Worm (Caenorhabditis elegans) whole organism, L4 larva: Measurements from ENCODE around the gene egrh-3.
A peak's percentile ranks its signal among the peaks of the same experiment; 100 is the strongest.

Source experiments
- D1046.2 ChIP-seq: fragments of 200-800 bp; sonication (Bioruptor generic); IDR thresholded peaks from 2 replicates; pipeline ENCODE4 v1.3.6; 2022; ENCODE audit warnings: missing genetic modification characterization, missing compliant biosample characterization
- F26F4.8 ChIP-seq: fragments of 200-800 bp; sonication (Bioruptor generic); conservative IDR thresholded peaks from 2 replicates; pipeline ENCODE4 v1.3.6; 2022; ENCODE audit warnings: missing genetic modification characterization, missing compliant biosample characterization
- F44E2.7 ChIP-seq: fragments of 200-800 bp; sonication (Bioruptor generic); IDR thresholded peaks from 2 replicates; pipeline ENCODE4 v2.1.2; 2022; ENCODE audit warnings: missing genetic modification characterization, missing compliant biosample characterization
- T26A8.4 ChIP-seq: fragments of 200-800 bp; sonication (Bioruptor generic); IDR thresholded peaks from 2 replicates; pipeline ENCODE4 v1.3.6; 2022; ENCODE audit warnings: missing genetic modification characterization, missing compliant biosample characterization
- Y105C5A.15 ChIP-seq: fragments of 200-800 bp; sonication (Bioruptor generic); IDR thresholded peaks from 2 replicates; pipeline ENCODE4 v1.3.6; 2022; ENCODE audit warnings: missing genetic modification characterization, missing compliant biosample characterization
- Y48G9A.11 ChIP-seq: fragments of 200-800 bp; sonication (Bioruptor generic); IDR thresholded peaks from 2 replicates; pipeline ENCODE4 v1.3.6; 2022; ENCODE audit warnings: missing genetic modification reagents, missing genetic modification characterization, missing compliant biosample characterization
- Y5F2A.4 ChIP-seq: fragments of 200-800 bp; sonication (Bioruptor generic); optimal IDR thresholded peaks from 2 replicates; lab custom pipeline; 2018; ENCODE audit warnings: mild to moderate bottlenecking, missing genetic modification characterization, missing compliant biosample characterization
- aha-1 ChIP-seq: fragments of 150-350 bp; peaks from one replicate; lab custom pipeline; 2014; ENCODE audit warnings: missing biosample characterization, missing genetic modification characterization
- arid-1 ChIP-seq: fragments of 200-800 bp; sonication (Bioruptor generic); conservative IDR thresholded peaks from 2 replicates; pipeline ENCODE4 v1.3.6; 2022; ENCODE audit warnings: missing genetic modification reagents, missing genetic modification characterization, missing compliant biosample characterization
- ceh-82 ChIP-seq: sonication (generic microtip); optimal IDR thresholded peaks from 2 replicates; lab custom pipeline; 2017; ENCODE audit warnings: missing biosample characterization, missing genetic modification characterization
- ctbp-1 ChIP-seq: fragments of 200-800 bp; sonication (Bioruptor generic); IDR thresholded peaks from 2 replicates; pipeline ENCODE4 v1.3.6; 2022; ENCODE audit warnings: missing genetic modification reagents, missing genetic modification characterization, missing compliant biosample characterization
- daf-16 ChIP-seq, 3 experiments: sonication (generic microtip); optimal IDR thresholded peaks; 2 replicates each; lab custom pipeline; 2016 to 2017; ENCODE audit warnings: missing genetic modification characterization in 3 of 3, missing genetic modification reagents in 3 of 3, mild to moderate bottlenecking in 2 of 3, missing compliant biosample characterization in 2 of 3, missing biosample characterization in 1 of 3, moderate library complexity in 1 of 3
- daf-19 ChIP-seq: fragments of 200-800 bp; sonication (Bioruptor generic); conservative IDR thresholded peaks from 2 replicates; pipeline ENCODE4 v1.3.6; 2022; ENCODE audit warnings: missing genetic modification characterization, missing compliant biosample characterization
- daf-8 ChIP-seq: fragments of 200-800 bp; sonication (Bioruptor generic); IDR thresholded peaks from 2 replicates; pipeline ENCODE4 v1.3.6; 2022; ENCODE audit warnings: missing genetic modification characterization, missing compliant biosample characterization
- dmd-8 ChIP-seq: fragments of 200-800 bp; sonication (Bioruptor generic); IDR thresholded peaks from 2 replicates; pipeline ENCODE4 v1.3.6; 2022; ENCODE audit warnings: missing genetic modification characterization, missing compliant biosample characterization
- duxl-1 ChIP-seq: sonication (generic microtip); optimal IDR thresholded peaks from 2 replicates; lab custom pipeline; 2016; ENCODE audit warnings: mild to moderate bottlenecking, missing genetic modification characterization, moderate library complexity, missing compliant biosample characterization; ENCODE audit not compliant: poor library complexity
- egl-27 ChIP-seq: sonication (generic microtip); optimal IDR thresholded peaks from 3 replicates; lab custom pipeline; 2017; ENCODE audit warnings: missing biosample characterization, missing genetic modification reagents, missing genetic modification characterization
- egl-43 ChIP-seq: fragments of 200-800 bp; sonication (Bioruptor generic); IDR thresholded peaks from 2 replicates; pipeline ENCODE4 v1.3.6; 2022; ENCODE audit warnings: missing genetic modification reagents, missing genetic modification characterization, missing compliant biosample characterization
- fkh-10 ChIP-seq: fragments of 150-350 bp; optimal IDR thresholded peaks from 2 replicates; lab custom pipeline; 2014; ENCODE audit warnings: missing biosample characterization, missing genetic modification reagents, missing genetic modification characterization
- hmg-1.1 ChIP-seq: fragments of 200-800 bp; sonication (Bioruptor generic); IDR thresholded peaks from 2 replicates; pipeline ENCODE4 v1.3.6; 2022; ENCODE audit warnings: missing genetic modification reagents, missing genetic modification characterization, missing compliant biosample characterization
- lim-7 ChIP-seq: fragments of 200-800 bp; sonication (Bioruptor generic); IDR thresholded peaks from 2 replicates; pipeline ENCODE4 v1.3.6; 2022; ENCODE audit warnings: missing genetic modification characterization, missing compliant biosample characterization
- lin-13 ChIP-seq: fragments of 150-350 bp; optimal IDR thresholded peaks from 2 replicates; lab custom pipeline; 2014; ENCODE audit warnings: missing biosample characterization, missing genetic modification reagents, missing genetic modification characterization
- lin-38 ChIP-seq: fragments of 200-800 bp; sonication (Bioruptor generic); IDR thresholded peaks from 2 replicates; pipeline ENCODE4 v1.3.6; 2022; ENCODE audit warnings: missing genetic modification reagents, missing genetic modification characterization, missing compliant biosample characterization
- lin-39 ChIP-seq: fragments of 150-350 bp; optimal IDR thresholded peaks from 2 replicates; lab custom pipeline; 2014; ENCODE audit warnings: missing biosample characterization, missing genetic modification reagents, missing genetic modification characterization
- lir-3 ChIP-seq: sonication (generic microtip); optimal IDR thresholded peaks from 2 replicates; lab custom pipeline; 2016; ENCODE audit warnings: mild to moderate bottlenecking, missing genetic modification characterization, missing compliant biosample characterization
- madf-5 ChIP-seq, 2 experiments: fragments of 200-800 bp; sonication (Bioruptor generic); IDR thresholded peaks; 2 replicates each; pipeline ENCODE4 v1.3.6; 2022; ENCODE audit warnings: missing compliant biosample characterization in 2 of 2, missing genetic modification characterization in 2 of 2
- mes-2 ChIP-seq: sonication (generic microtip); optimal IDR thresholded peaks from 2 replicates; lab custom pipeline; 2016; ENCODE audit warnings: missing genotype, mild to moderate bottlenecking, missing genetic modification characterization, missing compliant biosample characterization; ENCODE audit not compliant: poor library complexity, severe bottlenecking
- mxl-2 ChIP-seq: fragments of 200-800 bp; sonication (Bioruptor generic); conservative IDR thresholded peaks from 2 replicates; pipeline ENCODE4 v1.3.6; 2022; ENCODE audit warnings: missing genetic modification reagents, missing genetic modification characterization, missing compliant biosample characterization
- nhr-102 ChIP-seq: sonication (generic microtip); optimal IDR thresholded peaks from 2 replicates; lab custom pipeline; 2016; ENCODE audit warnings: mild to moderate bottlenecking, missing genetic modification characterization, moderate library complexity, missing compliant biosample characterization
- nhr-25 ChIP-seq: sonication (generic microtip); optimal IDR thresholded peaks from 2 replicates; lab custom pipeline; 2017; ENCODE audit warnings: missing genetic modification characterization, mild to moderate bottlenecking, missing compliant biosample characterization, antibody characterized with exemption, moderate library complexity, borderline replicate concordance; ENCODE audit not compliant: insufficient read depth
- nhr-48 ChIP-seq: sonication (generic microtip); optimal IDR thresholded peaks from 2 replicates; lab custom pipeline; 2016; ENCODE audit warnings: mild to moderate bottlenecking, missing genetic modification characterization, missing compliant biosample characterization
- pha-4 ChIP-seq, 2 experiments: fragments of 150-350 bp in 1 of 2; fragments of 200-800 bp in 1 of 2; sonication (Bioruptor generic) in 1 of 2; IDR thresholded peaks in 1 of 2; optimal IDR thresholded peaks in 1 of 2; 2 replicates each; pipeline versions ENCODE4 v1.3.6 to Lab custom; 2014 to 2022; ENCODE audit warnings: missing genetic modification characterization in 2 of 2, missing genetic modification reagents in 2 of 2, missing biosample characterization in 1 of 2, missing compliant biosample characterization in 1 of 2
- php-3 ChIP-seq: fragments of 200-800 bp; sonication (Bioruptor generic); IDR thresholded peaks from 2 replicates; pipeline ENCODE4 v1.3.6; 2022; ENCODE audit warnings: missing genetic modification reagents, missing genetic modification characterization, missing compliant biosample characterization
- snpc-1.2 ChIP-seq: fragments of 200-800 bp; sonication (Bioruptor generic); IDR thresholded peaks from 2 replicates; pipeline ENCODE4 v1.3.6; 2022; ENCODE audit warnings: missing genetic modification reagents, missing genetic modification characterization, missing compliant biosample characterization
- spr-1 ChIP-seq: sonication (generic microtip); optimal IDR thresholded peaks from 2 replicates; lab custom pipeline; 2016; ENCODE audit warnings: mild to moderate bottlenecking, missing genetic modification characterization, missing compliant biosample characterization
- tra-1 ChIP-seq: fragments of 200-800 bp; sonication (Bioruptor generic); IDR thresholded peaks from 2 replicates; pipeline ENCODE4 v1.3.6; 2022; ENCODE audit warnings: missing genetic modification reagents, missing genetic modification characterization, missing compliant biosample characterization
- unc-62 ChIP-seq, 3 experiments: fragments of 150-350 bp in 1 of 3; sonication (generic microtip); optimal IDR thresholded peaks in 2 of 3; peaks in 1 of 3; 1 replicate in 1 of 3; 2 replicates in 2 of 3; lab custom pipeline; 2014 to 2017; ENCODE audit warnings: missing biosample characterization in 3 of 3, missing genetic modification characterization in 3 of 3, missing genetic modification reagents in 3 of 3, missing genotype in 1 of 3
- vab-7 ChIP-seq: fragments of 200-800 bp; sonication (Bioruptor generic); IDR thresholded peaks from 2 replicates; pipeline ENCODE4 v1.3.6; 2022; ENCODE audit warnings: missing genetic modification reagents, missing genetic modification characterization, missing compliant biosample characterization
- zfp-2 ChIP-seq: sonication (generic microtip); optimal IDR thresholded peaks from 2 replicates; lab custom pipeline; 2016; ENCODE audit warnings: mild to moderate bottlenecking, missing genetic modification characterization, missing compliant biosample characterization

egrh-3 gene

DNA sequence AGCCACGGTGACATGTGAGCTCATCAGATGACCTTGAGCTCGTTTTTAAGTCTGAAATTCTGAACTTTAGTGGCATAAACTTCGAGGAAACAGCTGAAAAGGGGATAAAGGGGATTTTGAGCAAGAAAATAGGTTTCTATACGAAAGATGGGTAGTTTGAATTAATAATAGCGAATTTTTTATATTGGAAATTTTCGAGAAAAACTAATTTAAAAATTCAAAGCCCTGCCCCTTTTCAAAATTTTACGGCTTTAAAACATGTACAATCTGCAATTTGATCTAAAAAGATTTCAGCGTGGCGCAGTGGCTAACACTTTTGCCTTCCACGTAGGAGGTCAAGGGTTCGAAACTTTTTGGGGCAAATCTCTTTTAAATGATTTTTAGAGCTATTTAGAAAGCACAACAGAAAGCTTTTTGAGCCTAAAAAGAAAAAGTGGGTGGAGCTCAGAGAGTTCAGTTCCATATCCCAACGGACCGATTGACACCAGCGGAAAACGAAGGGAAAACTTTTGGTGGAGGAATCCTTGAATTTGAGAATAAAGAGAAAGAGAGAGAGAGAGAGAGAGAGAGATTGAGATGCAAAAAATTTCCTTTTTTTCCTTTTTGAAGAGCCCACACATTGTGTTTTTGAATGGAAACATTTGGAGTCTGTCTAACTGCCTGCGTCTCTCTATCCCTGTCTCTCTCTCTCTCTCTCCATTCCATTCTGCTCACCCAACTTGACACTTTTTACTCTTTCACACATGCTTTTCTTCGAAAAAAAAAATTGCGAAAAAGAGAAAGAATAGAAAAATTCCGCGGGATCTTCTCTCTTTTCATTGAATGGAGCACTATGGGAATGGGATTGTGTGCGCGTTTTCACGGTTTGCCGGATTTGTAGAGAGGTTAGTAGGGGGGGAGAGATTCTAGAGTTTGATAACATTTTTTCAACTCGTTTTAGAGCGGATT lies 24.3 kb downstream of the egrh-3 start, which contains the start of gene Y69A2AR.31:
TSS of gene Y69A2AR.31 (minus strand) at position 51 of the 948 bp plus-strand sequence.
- peak; percentile 76 for TF ChIP-seq dmd-8 (GFP tag; lab: Robert Waterston, UW)
- TF ChIP-seq Y5F2A.4 (GFP tag; lab: Kevin White, UChicago), result peak; percentile 65
- 0 out of 2 replicates have a peak, but pooled peaks have one; percentile 54 for TF ChIP-seq tra-1 (GFP tag; lab: Robert Waterston, UW)
- TF ChIP-seq egl-27 (tag; lab: Kevin White, UChicago), result no peak
- peak; percentile 46; the same call in 1 of the 2 replicates for TF ChIP-seq mxl-2 (GFP tag; lab: Robert Waterston, UW)
- TF ChIP-seq Y105C5A.15 (GFP tag; lab: Robert Waterston, UW), result peak; percentile 88
- peak; percentile 95 for TF ChIP-seq aha-1 (tag; lab: Kevin White, UChicago)
- 0 out of 2 replicates have a peak, but pooled peaks have one; percentile 42 for TF ChIP-seq php-3 (GFP tag; lab: Robert Waterston, UW)
- peak; percentile 79; the same call in 1 of the 2 replicates for TF ChIP-seq pha-4 (GFP tag; IDR thresholded peaks at IDR 0.05; lab: Robert Waterston, UW)
- no peak for TF ChIP-seq pha-4 (tag; optimal IDR thresholded peaks at IDR 0.05; lab: Kevin White, UChicago)
- TF ChIP-seq lir-3 (tag; lab: Kevin White, UChicago), result peak; percentile 45
- peak; percentile 74 for TF ChIP-seq lin-38 (GFP tag; lab: Robert Waterston, UW)
- TF ChIP-seq daf-8 (GFP tag; lab: Robert Waterston, UW), result 0 out of 2 replicates have a peak, but pooled peaks have one; percentile 38
- peak; percentile 63 for TF ChIP-seq snpc-1.2 (GFP tag; lab: Robert Waterston, UW)
- TF ChIP-seq mes-2 (tag; lab: Kevin White, UChicago), result peak; percentile 14
- TF ChIP-seq D1046.2, result 0 out of 2 replicates have a peak, but pooled peaks have one; percentile 64
- TF ChIP-seq fkh-10 (GFP tag; lab: Kevin White, UChicago), result peak; percentile 59
- peak in 1 of 2 experiments; percentile 5 for TF ChIP-seq daf-16 (GFP tag; optimal IDR thresholded peaks at IDR 0.05; lab: Kevin White, UChicago)
- TF ChIP-seq daf-16 (tag; optimal IDR thresholded peaks at IDR 0.05; lab: Kevin White, UChicago), result peak; percentile 15
- peak; percentile 67; the same call in 1 of the 2 replicates for TF ChIP-seq vab-7 (GFP tag; lab: Robert Waterston, UW)
- TF ChIP-seq duxl-1 (tag; lab: Kevin White, UChicago), result peak; percentile 43
- TF ChIP-seq hmg-1.1 (GFP tag; lab: Robert Waterston, UW), result no peak
- no peak for TF ChIP-seq nhr-25 (tag; lab: Kevin White, UChicago)
- TF ChIP-seq egl-43 (GFP tag; lab: Robert Waterston, UW), result peak; percentile 55
- no peak for TF ChIP-seq lin-39
- no peak for TF ChIP-seq ceh-82 (tag; lab: Kevin White, UChicago)
- peak in 1 of 2 experiments; percentile 47 for TF ChIP-seq unc-62 (GFP tag; optimal IDR thresholded peaks at IDR 0.05 in 1 of 2; lab: Kevin White, UChicago)
- TF ChIP-seq unc-62 (tag; optimal IDR thresholded peaks at IDR 0.05; lab: Kevin White, UChicago), result no peak
- TF ChIP-seq lin-13, result peak; percentile 34
- peak; percentile 80 for TF ChIP-seq lim-7 (GFP tag; lab: Robert Waterston, UW)
- TF ChIP-seq nhr-102 (tag; lab: Kevin White, UChicago), result no peak
- TF ChIP-seq ctbp-1 (GFP tag; lab: Robert Waterston, UW), result peak; percentile 33; the same call in 1 of the 2 replicates
- TF ChIP-seq F26F4.8, result peak; percentile 76
- 0 out of 2 replicates have a peak, but pooled peaks have one; percentile 59 for TF ChIP-seq F44E2.7 (GFP tag; lab: Robert Waterston, UW)
- peak; percentile 6 for TF ChIP-seq spr-1 (tag; lab: Kevin White, UChicago)
- peak; percentile 26 for TF ChIP-seq nhr-48 (tag; lab: Kevin White, UChicago)
- TF ChIP-seq Y48G9A.11 (GFP tag; lab: Robert Waterston, UW), result peak; percentile 76
- TF ChIP-seq T26A8.4 (GFP tag; lab: Robert Waterston, UW), result no peak
- no peak for TF ChIP-seq zfp-2 (tag; lab: Kevin White, UChicago)
- TF ChIP-seq daf-19 (GFP tag; lab: Robert Waterston, UW), result 0 out of 2 replicates have a peak, but pooled peaks have one; percentile 44
- peak; percentile 72; the same call in 1 of the 2 replicates for TF ChIP-seq arid-1 (GFP tag; lab: Robert Waterston, UW)
- TF ChIP-seq madf-5 (GFP tag; IDR thresholded peaks at IDR 0.05; lab: Robert Waterston, UW), result 0 out of 4 replicates have a peak, but pooled peaks of 1 of the 2 experiments have one; percentile 50
